Fruit fly (Drosophila melanogaster): ENCODE data around the gene smg.

Gene smg

dm6 chr3L:8990128-8990527 lies 7.7 kb downstream of the smg start, which contains the start of gene CG5280:
Gene CG5280, minus strand, starts transcription at chr3L:8990228.
- TF ChIP-seq CG9705 (GFP tag; optimal IDR thresholded peaks at IDR 0.05) (no peak), Hr83 (GFP tag; optimal IDR thresholded peaks at IDR 0.05; ENCODE audit: poor library complexity, severe bottlenecking) (no peak), Abd-B (GFP tag; optimal IDR thresholded peaks at IDR 0.05) (no peak), br (GFP tag; optimal IDR thresholded peaks at IDR 0.05) (no peak), Dfd (GFP tag; optimal IDR thresholded peaks at IDR 0.05) (no peak), Myc (optimal IDR thresholded peaks at IDR 0.05) (no peak), usp (GFP tag; optimal IDR thresholded peaks at IDR 0.05) (no peak), N (GFP tag; optimal IDR thresholded peaks at IDR 0.05) (no peak)

- TF ChIP-seq Rel (GFP tag; optimal IDR thresholded peaks at IDR 0.05) (no peak), Rel (tag; optimal IDR thresholded peaks at IDR 0.05) (peak; percentile 43), Vsx2 (GFP tag; optimal IDR thresholded peaks at IDR 0.05; ENCODE audit: partially characterized antibody) (peak; percentile 40), pan (optimal IDR thresholded peaks at IDR 0.05) (no peak), HLH106 (tag; optimal IDR thresholded peaks at IDR 0.05) (no peak), sv (GFP tag; optimal IDR thresholded peaks at IDR 0.05) (no peak)
Measured at dm6 chr3L:8986582-8986981, 11.2 kb downstream of the smg start, which contains the start of gene CG5068. Gene CG5068, plus strand, starts transcription at chr3L:8986710.

dm6 chr3L:8985848-8986320 lies 11.9 kb downstream of the smg start, which contains the start of gene Galk:
Gene Galk, minus strand, starts transcription at chr3L:8986091.
- peak; percentile 32 for TF ChIP-seq OdsH (GFP tag; optimal IDR thresholded peaks at IDR 0.05)
- TF ChIP-seq Sp1 (GFP tag; optimal IDR thresholded peaks at IDR 0.05): peak; percentile 25
- TF ChIP-seq ey (GFP tag; optimal IDR thresholded peaks at IDR 0.05): no peak
- TF ChIP-seq Hr78 (GFP tag; optimal IDR thresholded peaks at IDR 0.05): no peak
- TF ChIP-seq Jra (GFP tag; optimal IDR thresholded peaks at IDR 0.05): no peak
- TF ChIP-seq fru (GFP tag; optimal IDR thresholded peaks at IDR 0.05): peak; percentile 3
- TF ChIP-seq dmrt93B (GFP tag; optimal IDR thresholded peaks at IDR 0.05): no peak
- TF ChIP-seq sv (GFP tag; optimal IDR thresholded peaks at IDR 0.05): no peak
- no peak for TF ChIP-seq tai (GFP tag; optimal IDR thresholded peaks at IDR 0.05)
- TF ChIP-seq psq (GFP tag; optimal IDR thresholded peaks at IDR 0.05): no peak
- TF ChIP-seq Dif (GFP tag; optimal IDR thresholded peaks at IDR 0.05; ENCODE audit: partially characterized antibody): peak; percentile 18
- no peak for TF ChIP-seq HLH106 (tag; optimal IDR thresholded peaks at IDR 0.05)
- no peak for TF ChIP-seq foxo (GFP tag; optimal IDR thresholded peaks at IDR 0.05)
- TF ChIP-seq Hnf4 (GFP tag; optimal IDR thresholded peaks at IDR 0.05): no peak
- TF ChIP-seq Hr83 (GFP tag; optimal IDR thresholded peaks at IDR 0.05; ENCODE audit: poor library complexity, severe bottlenecking): peak; percentile 41
- TF ChIP-seq Rel (GFP tag; optimal IDR thresholded peaks at IDR 0.05): no peak
- TF ChIP-seq Rel (tag; optimal IDR thresholded peaks at IDR 0.05): no peak
- TF ChIP-seq Dfd (GFP tag; optimal IDR thresholded peaks at IDR 0.05): no peak
- TF ChIP-seq Vsx2 (GFP tag; optimal IDR thresholded peaks at IDR 0.05; ENCODE audit: partially characterized antibody): no peak

dm6 chr3L:8985132-8985847 lies 12.5 kb downstream of the smg start:
- TF ChIP-seq h (GFP tag; optimal IDR thresholded peaks at IDR 0.05) (peak; percentile 52), HLH106 (tag; optimal IDR thresholded peaks at IDR 0.05) (peak; percentile 32), woc (GFP tag; optimal IDR thresholded peaks at IDR 0.05) (peak; percentile 25), Sp1 (GFP tag; optimal IDR thresholded peaks at IDR 0.05) (peak; percentile 2), dmrt93B (GFP tag; optimal IDR thresholded peaks at IDR 0.05) (no peak), rgr (GFP tag; optimal IDR thresholded peaks at IDR 0.05) (peak; percentile 8), br (GFP tag; optimal IDR thresholded peaks at IDR 0.05) (peak; percentile 26), foxo (GFP tag; optimal IDR thresholded peaks at IDR 0.05) (peak in 1 of 2 experiments; percentile 41), lola (GFP tag; optimal IDR thresholded peaks at IDR 0.05) (no peak), Hr83 (GFP tag; optimal IDR thresholded peaks at IDR 0.05; ENCODE audit: poor library complexity, severe bottlenecking) (peak; percentile 38)

- TF ChIP-seq Hr78 (GFP tag; optimal IDR thresholded peaks at IDR 0.05): no peak
- TF ChIP-seq HLH106 (tag; optimal IDR thresholded peaks at IDR 0.05): peak; percentile 15
- no peak for TF ChIP-seq Jra (GFP tag; optimal IDR thresholded peaks at IDR 0.05)
- TF ChIP-seq usp (GFP tag; optimal IDR thresholded peaks at IDR 0.05): no peak
- TF ChIP-seq foxo (GFP tag; optimal IDR thresholded peaks at IDR 0.05): peak in 1 of 2 experiments; percentile 26
- TF ChIP-seq Mio (GFP tag; optimal IDR thresholded peaks at IDR 0.05): no peak
- peak; percentile 12 for TF ChIP-seq h (GFP tag; optimal IDR thresholded peaks at IDR 0.05)
- no peak for TF ChIP-seq Dif (GFP tag; optimal IDR thresholded peaks at IDR 0.05; ENCODE audit: partially characterized antibody)
Measured at dm6 chr3L:8982044-8982443, 15.7 kb downstream of the smg start.
